Fruit fly (Drosophila melanogaster) whole organism: ENCODE results near the gene CG31730.

Experiments used
- CG8478 ChIP-seq: fragments of >200 bp; optimal IDR thresholded peaks from 2 replicates; lab custom pipeline; 2018; ENCODE audit warnings: inconsistent platforms
- psq ChIP-seq: fragments of >200 bp; optimal IDR thresholded peaks from 2 replicates; lab custom pipeline; 2017

dm6 chr2L:13231739-13232138 is 27.8 kb downstream of the CG31730 start, which contains the start of gene Prosalpha6T:
- TF ChIP-seq CG8478 (lab: Kevin White, UChicago) (no peak), psq (lab: Kevin White, UChicago) (no peak)
